Worm (Caenorhabditis elegans): ENCODE measurements around the gene fbxb-55.

DNA sequence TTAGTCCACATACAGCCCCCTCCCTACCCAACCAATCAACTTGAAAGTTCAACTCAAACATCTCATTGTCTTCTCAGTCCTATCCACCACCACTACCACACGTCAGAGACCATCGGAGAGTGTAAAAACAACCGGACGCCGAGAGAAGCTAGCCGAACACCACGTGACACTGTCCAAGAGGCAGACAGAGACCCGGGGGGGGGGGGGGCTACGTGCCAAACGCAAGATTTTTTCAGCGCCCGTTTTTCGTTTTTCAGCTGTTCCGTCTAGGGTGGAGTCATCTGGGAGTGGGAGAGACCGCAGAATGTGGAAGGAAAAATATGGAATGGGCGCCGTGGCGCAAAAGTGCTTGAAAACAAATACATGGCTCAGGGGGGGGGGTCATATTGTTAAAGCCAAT is 42.7 kb upstream of the fbxb-55 start:
- TF ChIP-seq W03F9.2 (tag; optimal IDR thresholded peaks at IDR 0.05) (peak; percentile 12), him-1 (tag; optimal IDR thresholded peaks at IDR 0.05) (no peak)

Measured in whole organism, L4/young adult.